Fruit fly (Drosophila melanogaster) whole organism, wandering third instar larva: Measurements from ENCODE around the gene Mulk.

Experiments used
- CG32264 ChIP-seq: fragments of 200-800 bp; sonication (Bioruptor generic); optimal IDR thresholded peaks from 2 replicates; lab custom pipeline; 2016; ENCODE audit warnings: missing biosample characterization, missing genetic modification characterization
- CG9705 ChIP-seq: fragments of 200-800 bp; sonication (Bioruptor generic); optimal IDR thresholded peaks from 2 replicates; lab custom pipeline; 2018; ENCODE audit warnings: missing biosample characterization, mild to moderate bottlenecking, missing genetic modification characterization
- Dfd ChIP-seq: fragments of >200 bp; optimal IDR thresholded peaks from 2 replicates; lab custom pipeline; 2017; ENCODE audit warnings: missing biosample characterization, missing genetic modification characterization
- Dif ChIP-seq: fragments of 200-275, 200-300 bp; sonication (Bioruptor generic); optimal IDR thresholded peaks from 2 replicates; lab custom pipeline; 2018; ENCODE audit warnings: missing biosample characterization, missing genetic modification characterization; ENCODE audit not compliant: partially characterized antibody
- GATAd ChIP-seq: sonication (Bioruptor generic); optimal IDR thresholded peaks from 2 replicates; lab custom pipeline; 2016; ENCODE audit warnings: missing biosample characterization, missing genetic modification characterization
- HLH106 ChIP-seq: fragments of 200-800 bp; optimal IDR thresholded peaks from 3 replicates; lab custom pipeline; 2019; ENCODE audit warnings: missing biosample characterization, mild to moderate bottlenecking, missing genetic modification characterization, moderate library complexity
- Hnf4 ChIP-seq: fragments of 200-800 bp; sonication (Bioruptor generic); optimal IDR thresholded peaks from 2 replicates; lab custom pipeline; 2016; ENCODE audit warnings: missing biosample characterization, mild to moderate bottlenecking, missing genetic modification characterization
- Hr78 ChIP-seq: fragments of >200 bp; optimal IDR thresholded peaks from 2 replicates; lab custom pipeline; 2017; ENCODE audit warnings: missing biosample characterization, missing genetic modification characterization
- Hr83 ChIP-seq: fragments of 200-300 bp; sonication (Bioruptor generic); optimal IDR thresholded peaks from 2 replicates; lab custom pipeline; 2016; ENCODE audit warnings: missing biosample characterization, mild to moderate bottlenecking, missing genetic modification characterization, moderate library complexity; ENCODE audit not compliant: poor library complexity, severe bottlenecking
- Jra ChIP-seq: sonication (Bioruptor generic); optimal IDR thresholded peaks from 2 replicates; lab custom pipeline; 2016; ENCODE audit warnings: missing biosample characterization, missing genetic modification characterization
- Mio ChIP-seq: sonication (Bioruptor generic); optimal IDR thresholded peaks from 2 replicates; lab custom pipeline; 2016; ENCODE audit warnings: missing biosample characterization, missing genetic modification characterization
- Myc ChIP-seq: fragments of >200 bp; optimal IDR thresholded peaks from 2 replicates; lab custom pipeline; 2017
- N ChIP-seq: fragments of >200 bp; optimal IDR thresholded peaks from 2 replicates; lab custom pipeline; 2018; ENCODE audit warnings: missing biosample characterization, missing external identifiers, missing genetic modification characterization
- OdsH ChIP-seq: fragments of 200-800 bp; sonication (Bioruptor generic); optimal IDR thresholded peaks from 2 replicates; lab custom pipeline; 2016; ENCODE audit warnings: missing biosample characterization, mild to moderate bottlenecking, missing genetic modification characterization
- Rel ChIP-seq, 2 experiments: fragments of 200-800 bp; sonication (Bioruptor generic) in 1 of 2; optimal IDR thresholded peaks; 2 replicates in 1 of 2; 3 replicates in 1 of 2; lab custom pipeline; 2016 to 2019; ENCODE audit warnings: mild to moderate bottlenecking in 2 of 2, missing biosample characterization in 2 of 2, missing genetic modification characterization in 2 of 2, moderate library complexity in 1 of 2
- Sp1 ChIP-seq: fragments of 200-800 bp; sonication (Bioruptor generic); optimal IDR thresholded peaks from 3 replicates; lab custom pipeline; 2019; ENCODE audit warnings: missing biosample characterization, mild to moderate bottlenecking, missing genetic modification characterization, moderate library complexity
- Vsx2 ChIP-seq: fragments of 200-300, 225-300 bp; sonication (Bioruptor generic); optimal IDR thresholded peaks from 2 replicates; lab custom pipeline; 2018; ENCODE audit warnings: missing biosample characterization, missing genetic modification characterization; ENCODE audit not compliant: partially characterized antibody
- brk ChIP-seq: fragments of 200-800 bp; sonication (Bioruptor generic); optimal IDR thresholded peaks from 2 replicates; lab custom pipeline; 2016; ENCODE audit warnings: missing biosample characterization, mild to moderate bottlenecking, missing genetic modification characterization
- dl ChIP-seq, 2 experiments: fragments of 175-275, 200-275 bp in 1 of 2; fragments of 200-275 bp in 1 of 2; sonication (Bioruptor generic); optimal IDR thresholded peaks; lab custom pipeline; 2018; ENCODE audit warnings: mild to moderate bottlenecking in 2 of 2, missing biosample characterization in 2 of 2, missing genetic modification characterization in 2 of 2, moderate library complexity in 2 of 2; ENCODE audit not compliant: partially characterized antibody in 2 of 2, insufficient read depth in 1 of 2
- dmrt93B ChIP-seq: fragments of 200-800 bp; sonication (Bioruptor generic); optimal IDR thresholded peaks from 2 replicates; lab custom pipeline; 2018; ENCODE audit warnings: missing biosample characterization, mild to moderate bottlenecking, missing genetic modification characterization
- dsf ChIP-seq: sonication (Bioruptor generic); optimal IDR thresholded peaks from 2 replicates; lab custom pipeline; 2016; ENCODE audit warnings: missing biosample characterization, missing genetic modification characterization, borderline replicate concordance
- ey ChIP-seq: fragments of 200-800 bp; sonication (Bioruptor generic); optimal IDR thresholded peaks from 2 replicates; lab custom pipeline; 2016; ENCODE audit warnings: missing biosample characterization, missing genetic modification characterization
- foxo ChIP-seq, 2 experiments: fragments of 200-800 bp; sonication (Bioruptor generic); optimal IDR thresholded peaks; 2 replicates in 1 of 2; 3 replicates in 1 of 2; lab custom pipeline; 2016 to 2017; ENCODE audit warnings: missing biosample characterization in 2 of 2, missing genetic modification characterization in 2 of 2
- fru ChIP-seq: fragments of 200-800 bp; sonication (Bioruptor generic); optimal IDR thresholded peaks from 3 replicates; lab custom pipeline; 2016; ENCODE audit warnings: missing biosample characterization, mild to moderate bottlenecking, missing genetic modification characterization
- jim ChIP-seq: fragments of 175-275, 200-325 bp; sonication (Bioruptor generic); optimal IDR thresholded peaks from 2 replicates; lab custom pipeline; 2016; ENCODE audit warnings: missing biosample characterization, mild to moderate bottlenecking, missing genetic modification characterization
- pan ChIP-seq: fragments of >200 bp; optimal IDR thresholded peaks from 2 replicates; lab custom pipeline; 2017
- psq ChIP-seq: fragments of 200-800 bp; sonication (Bioruptor generic); optimal IDR thresholded peaks from 3 replicates; lab custom pipeline; 2017; ENCODE audit warnings: missing biosample characterization, mild to moderate bottlenecking, missing genetic modification characterization, moderate library complexity
- rgr ChIP-seq: fragments of 200-800 bp; sonication (Bioruptor generic); optimal IDR thresholded peaks from 3 replicates; lab custom pipeline; 2016; ENCODE audit warnings: missing biosample characterization, mild to moderate bottlenecking, missing genetic modification characterization
- sage ChIP-seq: fragments of 200-800 bp; sonication (Bioruptor generic); optimal IDR thresholded peaks from 2 replicates; lab custom pipeline; 2016; ENCODE audit warnings: missing biosample characterization, mild to moderate bottlenecking, missing genetic modification characterization
- tai ChIP-seq: sonication (Bioruptor generic); optimal IDR thresholded peaks from 2 replicates; lab custom pipeline; 2016; ENCODE audit warnings: missing biosample characterization, missing genetic modification characterization
- woc ChIP-seq: sonication (Bioruptor generic); optimal IDR thresholded peaks from 2 replicates; lab custom pipeline; 2016; ENCODE audit warnings: missing biosample characterization, mild to moderate bottlenecking, missing genetic modification characterization

Gene Mulk

dm6 chr2L:10261774-10262173 is 8.1 kb upstream of the Mulk start:
- no peak for TF ChIP-seq OdsH (GFP tag; lab: Kevin White, UChicago)
- no peak for TF ChIP-seq ey
- no peak for TF ChIP-seq psq (GFP tag; lab: Kevin White, UChicago)
- TF ChIP-seq HLH106 (tag; lab: Kevin White, UChicago) = no peak
- no peak for TF ChIP-seq Jra (GFP tag; lab: Kevin White, UChicago)
- no peak for TF ChIP-seq Dfd
- TF ChIP-seq Hr78 (GFP tag; lab: Kevin White, UChicago) = no peak
- no peak for TF ChIP-seq Mio
- no peak for TF ChIP-seq Vsx2 (GFP tag; lab: Kevin White, UChicago)
- no peak for TF ChIP-seq fru (GFP tag; lab: Kevin White, UChicago)
- no peak for TF ChIP-seq CG32264 (GFP tag; lab: Kevin White, UChicago)
- TF ChIP-seq Hnf4 (GFP tag; lab: Kevin White, UChicago) = no peak
- no peak for TF ChIP-seq foxo (GFP tag; optimal IDR thresholded peaks at IDR 0.05; lab: Kevin White, UChicago)

dm6 chr2L:10263343-10263744 is 6.5 kb upstream of the Mulk start, which contains the start of gene Rsf1:
Gene Rsf1, minus strand, starts transcription at chr2L:10263554.
- TF ChIP-seq fru (GFP tag; lab: Kevin White, UChicago) (no peak), Rel (GFP tag; optimal IDR thresholded peaks at IDR 0.05; lab: Kevin White, UChicago) (no peak), Rel (tag; optimal IDR thresholded peaks at IDR 0.05; lab: Kevin White, UChicago) (peak; percentile 83), dl (GFP tag; optimal IDR thresholded peaks at IDR 0.05; lab: Kevin White, UChicago; ENCODE audit: insufficient read depth in 1 of 2, partially characterized antibody in 2 of 2) (peak in 1 of 2 experiments; percentile 22), Vsx2 (GFP tag; lab: Kevin White, UChicago) (no peak), OdsH (GFP tag; lab: Kevin White, UChicago) (no peak)

- TF ChIP-seq Dfd (no peak), Hr78 (GFP tag; lab: Kevin White, UChicago) (no peak), tai (GFP tag; lab: Kevin White, UChicago) (no peak), Mio (no peak), GATAd (no peak), pan (lab: Kevin White, UChicago) (no peak), Hr83 (GFP tag; lab: Kevin White, UChicago) (no peak), ey (no peak), dsf (GFP tag; lab: Kevin White, UChicago) (no peak), N (no peak), sage (GFP tag; lab: Kevin White, UChicago) (peak; percentile 58), rgr (GFP tag; lab: Kevin White, UChicago) (no peak), psq (GFP tag; lab: Kevin White, UChicago) (peak; percentile 0), brk (GFP tag; lab: Kevin White, UChicago) (peak; percentile 67), Myc (lab: Kevin White, UChicago) (no peak)
Observed at dm6 chr2L:10263830-10264634, 5.8 kb upstream of the Mulk start, which contains the start of gene REPTOR-BP. Gene REPTOR-BP, plus strand, starts transcription at chr2L:10264125.

- TF ChIP-seq Hr78 (GFP tag; lab: Kevin White, UChicago) (no peak), dl (GFP tag; optimal IDR thresholded peaks at IDR 0.05; lab: Kevin White, UChicago; ENCODE audit: insufficient read depth in 1 of 2, partially characterized antibody in 2 of 2) (no peak), GATAd (no peak), sage (GFP tag; lab: Kevin White, UChicago) (peak; percentile 56), ey (no peak), OdsH (GFP tag; lab: Kevin White, UChicago) (no peak), Hnf4 (GFP tag; lab: Kevin White, UChicago) (peak; percentile 43), dmrt93B (GFP tag; lab: Kevin White, UChicago) (no peak), woc (GFP tag; lab: Kevin White, UChicago) (peak; percentile 39), Sp1 (GFP tag; lab: Kevin White, UChicago) (no peak), fru (GFP tag; lab: Kevin White, UChicago) (no peak)
Observed at dm6 chr2L:10265129-10265528, 4.7 kb upstream of the Mulk start, which contains the start of gene Mob3. Gene Mob3, plus strand, starts transcription at chr2L:10265336.

- no peak for TF ChIP-seq sage (GFP tag; lab: Kevin White, UChicago)
- TF ChIP-seq Hnf4 (GFP tag; lab: Kevin White, UChicago) = no peak
- TF ChIP-seq fru (GFP tag; lab: Kevin White, UChicago) = no peak
- no peak for TF ChIP-seq Jra (GFP tag; lab: Kevin White, UChicago)
- no peak for TF ChIP-seq foxo (GFP tag; optimal IDR thresholded peaks at IDR 0.05; lab: Kevin White, UChicago)
- TF ChIP-seq Dif (GFP tag; lab: Kevin White, UChicago) = no peak
- no peak for TF ChIP-seq CG9705 (GFP tag; lab: Kevin White, UChicago)
- TF ChIP-seq Mio = no peak
- TF ChIP-seq jim = no peak
- TF ChIP-seq OdsH (GFP tag; lab: Kevin White, UChicago) = no peak
Observed at dm6 chr2L:10266511-10266910, 3.3 kb upstream of the Mulk start, which contains the start of gene CG4953. Gene CG4953, plus strand, starts transcription at chr2L:10266703.
